Fruit fly (Drosophila melanogaster) whole organism, adult: ENCODE results near the gene CG6495.

Source experiments
- CG12768 ChIP-seq: fragments of 200-800 bp; sonication (Bioruptor generic); optimal IDR thresholded peaks from 2 replicates; lab custom pipeline; 2017; ENCODE audit warnings: missing biosample characterization, missing genetic modification characterization, mild to moderate bottlenecking, moderate library complexity, missing genetic modification reagents
- CG14711 ChIP-seq: fragments of 200-800 bp; sonication (Bioruptor generic); optimal IDR thresholded peaks from 2 replicates; lab custom pipeline; 2018; ENCODE audit warnings: missing biosample characterization, mild to moderate bottlenecking, missing genetic modification characterization, moderate library complexity
- CG1620 ChIP-seq: fragments of 200-800 bp; sonication (Bioruptor generic); optimal IDR thresholded peaks from 2 replicates; lab custom pipeline; 2016; ENCODE audit warnings: missing biosample characterization, missing genetic modification characterization
- CG5204 ChIP-seq: fragments of 200-800 bp; sonication (Bioruptor generic); optimal IDR thresholded peaks from 2 replicates; lab custom pipeline; 2016; ENCODE audit warnings: missing biosample characterization, missing genetic modification characterization
- CG7045 ChIP-seq: fragments of 200-800 bp; sonication (Bioruptor generic); optimal IDR thresholded peaks from 2 replicates; lab custom pipeline; 2017; ENCODE audit warnings: missing biosample characterization, mild to moderate bottlenecking, missing genetic modification characterization
- CG7101 ChIP-seq: fragments of 200-800 bp; sonication (Bioruptor generic); optimal IDR thresholded peaks from 2 replicates; lab custom pipeline; 2018; ENCODE audit warnings: missing biosample characterization, mild to moderate bottlenecking, missing genetic modification characterization, moderate library complexity
- Clk ChIP-seq: fragments of 200-800 bp; sonication (Bioruptor generic); optimal IDR thresholded peaks from 2 replicates; lab custom pipeline; 2017; ENCODE audit warnings: missing biosample characterization, missing genetic modification characterization
- Crg-1 ChIP-seq: fragments of 200-800 bp; sonication (Bioruptor generic); optimal IDR thresholded peaks from 2 replicates; lab custom pipeline; 2016; ENCODE audit warnings: missing biosample characterization, missing genetic modification characterization
- Mnt ChIP-seq: fragments of 200-800 bp; sonication (Bioruptor generic); optimal IDR thresholded peaks from 2 replicates; lab custom pipeline; 2016; ENCODE audit warnings: missing biosample characterization, mild to moderate bottlenecking, missing genetic modification characterization
- bab1 ChIP-seq: fragments of 200-800 bp; sonication (Bioruptor generic); optimal IDR thresholded peaks from 3 replicates; lab custom pipeline; 2019; ENCODE audit warnings: missing biosample characterization, mild to moderate bottlenecking, missing genetic modification characterization, moderate library complexity
- cic ChIP-seq: fragments of 200-800 bp; sonication (Bioruptor generic); optimal IDR thresholded peaks from 2 replicates; lab custom pipeline; 2017; ENCODE audit warnings: missing biosample characterization, mild to moderate bottlenecking, missing genetic modification characterization, moderate library complexity
- cnc ChIP-seq, 2 experiments: fragments of >200 bp; optimal IDR thresholded peaks; 2 replicates each; lab custom pipeline; 2017
- ovo ChIP-seq: fragments of 200-800 bp; sonication (Bioruptor generic); optimal IDR thresholded peaks from 2 replicates; lab custom pipeline; 2016; ENCODE audit warnings: missing biosample characterization, missing genetic modification characterization
- pad ChIP-seq: fragments of 200-800 bp; sonication (Bioruptor generic); optimal IDR thresholded peaks from 3 replicates; lab custom pipeline; 2017; ENCODE audit warnings: missing biosample characterization, missing genetic modification characterization, mild to moderate bottlenecking, moderate library complexity, missing genetic modification reagents

dm6 chr2L:10723903-10724302 lies 37.0 kb upstream of the CG6495 start, which contains the start of gene CG6431:
- no peak for TF ChIP-seq Mnt
- TF ChIP-seq ovo, result no peak
- no peak for TF ChIP-seq cic (GFP tag; lab: Kevin White, UChicago)
- no peak for TF ChIP-seq CG14711 (tag; lab: Kevin White, UChicago)
- TF ChIP-seq pad (GFP tag; lab: Kevin White, UChicago), result no peak
- no peak for TF ChIP-seq CG1620
- no peak for TF ChIP-seq CG7101 (tag; lab: Kevin White, UChicago)
- TF ChIP-seq CG7045 (GFP tag; lab: Kevin White, UChicago), result no peak
- TF ChIP-seq Clk (GFP tag; lab: Kevin White, UChicago), result no peak
- no peak for TF ChIP-seq Crg-1 (GFP tag; lab: Kevin White, UChicago)
- TF ChIP-seq cnc (optimal IDR thresholded peaks at IDR 0.05; lab: Kevin White, UChicago), result no peak
- no peak for TF ChIP-seq bab1 (GFP tag; lab: Kevin White, UChicago)
- TF ChIP-seq CG12768, result no peak
- no peak for TF ChIP-seq CG5204 (GFP tag; lab: Kevin White, UChicago)
